Worm (Caenorhabditis elegans) whole organism, L4/young adult: ENCODE data around the gene ZK546.4.
"Not testable (repeated sequence)": the region's sequence is repeated elsewhere in the genome, so short reads cannot be mapped to it uniquely, and the experiment has no call there.

Experiments used
- W03F9.2 ChIP-seq: fragments of 150-350 bp; optimal IDR thresholded peaks from 2 replicates; lab custom pipeline; 2014; ENCODE audit warnings: missing biosample characterization, missing genetic modification characterization
- dao-5 ChIP-seq: sonication (generic microtip); optimal IDR thresholded peaks from 2 replicates; lab custom pipeline; 2016; ENCODE audit warnings: missing genotype, missing genetic modification characterization, moderate library complexity, missing compliant biosample characterization
- him-1 ChIP-seq: sonication (generic microtip); optimal IDR thresholded peaks from 2 replicates; lab custom pipeline; 2016; ENCODE audit warnings: missing genotype, missing genetic modification reagents, missing genetic modification characterization, missing compliant biosample characterization

ZK546.4 gene

ce11 chrII:4915572-4915971 lies 22.3 kb upstream of the ZK546.4 start:
- TF ChIP-seq dao-5 (tag; lab: Kevin White, UChicago) = no peak
- no peak for TF ChIP-seq W03F9.2 (tag; lab: Kevin White, UChicago)
- no peak for TF ChIP-seq him-1 (tag; lab: Kevin White, UChicago)

- TF ChIP-seq dao-5, him-1, W03F9.2 (tag; lab: Kevin White, UChicago): not testable (repeated sequence)
Measured at ce11 chrII:4916462-4916861, 21.4 kb upstream of the ZK546.4 start, which contains the start of gene msp-31. TSS of gene msp-31 (minus strand) at chrII:4916562.

ce11 chrII:4918501-4919021 lies 19.3 kb upstream of the ZK546.4 start:
- TF ChIP-seq him-1 (tag; lab: Kevin White, UChicago) (no peak), W03F9.2 (tag; lab: Kevin White, UChicago) (no peak), dao-5 (tag; lab: Kevin White, UChicago) (no peak)

- TF ChIP-seq dao-5 (tag; lab: Kevin White, UChicago) (no peak), W03F9.2 (tag; lab: Kevin White, UChicago) (no peak), him-1 (tag; lab: Kevin White, UChicago) (no peak)
Measured at ce11 chrII:4920608-4921007, 17.2 kb upstream of the ZK546.4 start.

- TF ChIP-seq dao-5 (tag; lab: Kevin White, UChicago) = no peak
- no peak for TF ChIP-seq him-1 (tag; lab: Kevin White, UChicago)
- no peak for TF ChIP-seq W03F9.2 (tag; lab: Kevin White, UChicago)
Measured at ce11 chrII:4924729-4925128, 13.1 kb upstream of the ZK546.4 start.

- TF ChIP-seq him-1 (tag; lab: Kevin White, UChicago) = no peak
- no peak for TF ChIP-seq W03F9.2 (tag; lab: Kevin White, UChicago)
- TF ChIP-seq dao-5 (tag; lab: Kevin White, UChicago) = no peak
Measured at ce11 chrII:4925198-4925764, 12.6 kb upstream of the ZK546.4 start, which contains the start of gene aagr-2. TSS of gene aagr-2 (minus strand) at chrII:4925248.

ce11 chrII:4931286-4931685 lies 6.6 kb upstream of the ZK546.4 start:
- TF ChIP-seq him-1 (tag; lab: Kevin White, UChicago) = no peak
- no peak for TF ChIP-seq dao-5 (tag; lab: Kevin White, UChicago)
- no peak for TF ChIP-seq W03F9.2 (tag; lab: Kevin White, UChicago)

- not testable (repeated sequence) for TF ChIP-seq W03F9.2, him-1, dao-5 (tag; lab: Kevin White, UChicago)
Measured at ce11 chrII:4932727-4933126, 5.1 kb upstream of the ZK546.4 start, which contains the start of gene msp-152. TSS of gene msp-152 (plus strand) at chrII:4933027.

- TF ChIP-seq W03F9.2 (tag; lab: Kevin White, UChicago) (no peak), dao-5 (tag; lab: Kevin White, UChicago) (no peak), him-1 (tag; lab: Kevin White, UChicago) (no peak)
Measured at ce11 chrII:4934954-4935353, 2.9 kb upstream of the ZK546.4 start, which contains the start of gene gst-30. TSS of gene gst-30 (minus strand) at chrII:4935054.

- TF ChIP-seq W03F9.2 (tag; lab: Kevin White, UChicago) = no peak
- TF ChIP-seq him-1 (tag; lab: Kevin White, UChicago) = no peak
Measured at ce11 chrII:4935518-4935917, 2.3 kb upstream of the ZK546.4 start, which contains the start of gene ZK546.5. TSS of gene ZK546.5 (plus strand) at chrII:4935818.

ce11 chrII:4941050-4941449 lies 3.2 kb downstream of the ZK546.4 start, which contains the start of gene cblc-1:
TSS of gene cblc-1 (minus strand) at chrII:4941150.
- TF ChIP-seq him-1 (tag; lab: Kevin White, UChicago) (no peak), dao-5 (tag; lab: Kevin White, UChicago) (no peak), W03F9.2 (tag; lab: Kevin White, UChicago) (no peak)

- TF ChIP-seq dao-5 (tag; lab: Kevin White, UChicago) (no peak), him-1 (tag; lab: Kevin White, UChicago) (no peak), W03F9.2 (tag; lab: Kevin White, UChicago) (no peak)
Measured at ce11 chrII:4941541-4942206, 3.8 kb downstream of the ZK546.4 start, which contains the start of gene ZK546.19. TSS of gene ZK546.19 (plus strand) at chrII:4941726.

ce11 chrII:4942397-4942796 lies 4.6 kb downstream of the ZK546.4 start:
- no peak for TF ChIP-seq him-1 (tag; lab: Kevin White, UChicago)
- peak; percentile 44 for TF ChIP-seq dao-5 (tag; lab: Kevin White, UChicago)
